Worm (Caenorhabditis elegans) whole organism, L2 larva: Measurements from ENCODE around the gene fzr-1.

Source experiments
- alr-1 ChIP-seq: fragments of 150-350 bp; optimal IDR thresholded peaks from 2 replicates; lab custom pipeline; 2014; ENCODE audit warnings: missing biosample characterization, missing genetic modification characterization
- snpc-4 ChIP-seq: fragments of 150-350 bp; optimal IDR thresholded peaks from 2 replicates; lab custom pipeline; 2014; ENCODE audit warnings: missing biosample characterization, missing genetic modification characterization
- unc-39 ChIP-seq: fragments of 150-350 bp; optimal IDR thresholded peaks from 2 replicates; lab custom pipeline; 2014; ENCODE audit warnings: missing biosample characterization, missing genetic modification characterization

- TF ChIP-seq unc-39 (tag; lab: Kevin White, UChicago) (no peak), snpc-4 (no peak), alr-1 (tag; lab: Kevin White, UChicago) (no peak)
Observed at ce11 chrII:9619995-9620535, 24.2 kb downstream of the fzr-1 start.
